Worm (Caenorhabditis elegans): ENCODE results near the gene uaf-2.
"Not testable (repeated sequence)": the region's sequence is repeated elsewhere in the genome, so short reads cannot be mapped to it uniquely, and the experiment has no call there.

Gene uaf-2

DNA sequence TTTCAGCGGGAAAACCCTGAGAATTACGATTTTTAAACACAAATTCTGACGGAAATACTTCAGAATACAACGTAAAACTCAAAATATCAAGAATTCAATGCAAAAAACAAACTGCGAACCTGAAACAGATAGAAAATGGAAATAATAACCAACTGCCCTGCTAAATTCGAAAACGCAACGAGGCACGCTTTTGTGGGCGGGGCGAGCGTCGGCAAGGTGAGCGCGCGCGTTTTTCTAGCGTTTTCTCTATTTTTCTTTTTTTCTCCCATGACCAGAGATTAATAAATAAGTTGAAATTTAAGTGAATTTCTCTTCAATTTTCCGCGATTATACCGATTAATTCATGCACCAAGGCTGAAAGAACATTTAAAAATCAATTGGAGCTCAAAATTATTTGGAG, at the start of gene uaf-2:
Gene uaf-2, minus strand, starts transcription at position 183 of the 400 bp plus-strand sequence.
- TF ChIP-seq nhr-25 (tag; optimal IDR thresholded peaks at IDR 0.05) (no peak), nhr-129 (tag; optimal IDR thresholded peaks at IDR 0.05) (peak; percentile 22), crh-2 (tag; optimal IDR thresholded peaks at IDR 0.05) (peak; percentile 6), unc-39 (tag; optimal IDR thresholded peaks at IDR 0.05) (no peak), unc-55 (GFP tag; optimal IDR thresholded peaks at IDR 0.05) (peak; percentile 54), lin-39 (tag; optimal IDR thresholded peaks at IDR 0.05) (no peak), gmeb-1 (tag; optimal IDR thresholded peaks at IDR 0.05) (peak; percentile 10), sma-3 (GFP tag; optimal IDR thresholded peaks at IDR 0.05) (peak; percentile 36), elt-3 (tag; optimal IDR thresholded peaks at IDR 0.05) (no peak), egl-27 (tag; optimal IDR thresholded peaks at IDR 0.05) (no peak), C34F6.9 (tag; optimal IDR thresholded peaks at IDR 0.05) (peak; percentile 22)

DNA sequence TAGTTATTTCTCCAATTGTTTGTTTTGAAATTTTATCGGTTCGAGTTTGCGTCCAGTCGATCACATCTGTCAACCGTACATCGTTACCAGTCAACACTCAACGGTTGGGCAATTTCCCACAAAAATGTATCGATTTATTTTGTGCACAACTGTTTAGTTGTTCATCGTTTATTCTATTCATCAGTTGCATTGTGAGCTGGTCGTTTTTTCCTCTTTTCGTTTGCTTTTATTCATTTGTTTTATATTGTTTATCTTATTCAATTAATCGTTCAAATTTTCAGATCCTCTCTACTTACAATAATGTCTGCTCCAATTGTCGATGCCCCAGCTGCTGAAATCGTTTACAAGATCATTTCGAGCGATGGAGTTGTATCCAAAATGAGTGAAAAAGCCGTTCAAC, 48.4 kb upstream of the uaf-2 start, which contains the start of gene skr-12:
Gene skr-12, plus strand, starts transcription at position 301 of the 400 bp plus-strand sequence.
- TF ChIP-seq unc-55 (GFP tag; optimal IDR thresholded peaks at IDR 0.05) = no peak
- TF ChIP-seq R02D3.7 (tag; optimal IDR thresholded peaks at IDR 0.05) = no peak
- no peak for TF ChIP-seq sma-3 (GFP tag; optimal IDR thresholded peaks at IDR 0.05)
- no peak for TF ChIP-seq unc-39 (tag; optimal IDR thresholded peaks at IDR 0.05)
- TF ChIP-seq gmeb-1 (tag; optimal IDR thresholded peaks at IDR 0.05) = no peak
- TF ChIP-seq ztf-1 (GFP tag; conservative IDR thresholded peaks at IDR 0.05) = no peak
- TF ChIP-seq sma-9 (GFP tag; optimal IDR thresholded peaks at IDR 0.05) = no peak
- no peak for TF ChIP-seq sma-9 (tag; optimal IDR thresholded peaks at IDR 0.05)
- TF ChIP-seq egl-27 (tag; optimal IDR thresholded peaks at IDR 0.05) = no peak
- TF ChIP-seq ZK546.5 (tag; optimal IDR thresholded peaks at IDR 0.05) = no peak
- TF ChIP-seq mbf-1 (tag; optimal IDR thresholded peaks at IDR 0.05) = no peak
- TF ChIP-seq peb-1 (tag; optimal IDR thresholded peaks at IDR 0.05) = no peak
- TF ChIP-seq nhr-23 (tag; optimal IDR thresholded peaks at IDR 0.05) = no peak
- TF ChIP-seq ztf-4 (tag; optimal IDR thresholded peaks at IDR 0.05) = no peak
- TF ChIP-seq sem-4 (tag; optimal IDR thresholded peaks at IDR 0.05) = no peak
- TF ChIP-seq unc-62 (GFP tag; optimal IDR thresholded peaks at IDR 0.05) = no peak
- TF ChIP-seq blmp-1 (tag; optimal IDR thresholded peaks at IDR 0.05; ENCODE audit: insufficient read depth) = no peak
- TF ChIP-seq nhr-129 (tag; optimal IDR thresholded peaks at IDR 0.05) = no peak
- no peak for TF ChIP-seq ceh-82 (tag; optimal IDR thresholded peaks at IDR 0.05)
- TF ChIP-seq ceh-16 (tag; optimal IDR thresholded peaks at IDR 0.05) = no peak

DNA sequence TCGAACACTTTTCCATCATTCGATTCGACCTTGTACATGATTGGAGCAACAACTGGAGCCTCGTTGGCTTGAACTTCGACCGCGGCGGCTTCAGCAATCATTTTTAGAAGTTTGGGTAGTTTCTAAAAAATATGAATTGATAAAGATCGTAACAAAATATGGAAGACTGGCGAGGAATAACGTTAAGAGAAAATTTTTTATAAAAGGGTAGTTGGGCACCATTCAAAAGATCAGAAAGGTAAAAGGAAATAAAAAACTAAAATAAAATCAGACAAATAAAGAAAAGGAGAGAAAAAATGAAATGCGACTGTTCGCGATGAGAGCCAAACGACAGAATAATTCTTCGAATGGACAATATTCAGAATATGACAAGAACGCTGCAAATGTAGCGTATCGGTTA, 47.2 kb upstream of the uaf-2 start, which contains the start of gene skr-8:
Gene skr-8, minus strand, starts transcription at position 101 of the 400 bp plus-strand sequence.
- TF ChIP-seq nhr-237 (tag; optimal IDR thresholded peaks at IDR 0.05); nhr-77 (tag; optimal IDR thresholded peaks at IDR 0.05); Y55F3AM.14 (GFP tag; optimal IDR thresholded peaks at IDR 0.05): not testable (repeated sequence)

DNA sequence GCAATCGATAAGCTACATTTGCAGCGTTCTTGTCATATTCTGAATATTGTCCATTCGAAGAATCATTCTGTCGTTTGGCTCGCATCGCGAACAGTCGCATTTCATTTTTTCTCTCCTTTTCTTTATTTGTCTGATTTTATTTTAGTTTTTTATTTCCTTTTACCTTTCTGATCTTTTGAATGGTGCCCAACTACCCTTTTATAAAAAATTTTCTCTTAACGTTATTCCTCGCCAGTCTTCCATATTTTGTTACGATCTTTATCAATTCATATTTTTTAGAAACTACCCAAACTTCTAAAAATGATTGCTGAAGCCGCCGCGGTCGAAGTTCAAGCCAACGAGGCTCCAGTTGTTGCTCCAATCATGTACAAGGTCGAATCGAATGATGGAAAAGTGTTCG, 44.7 kb upstream of the uaf-2 start, which contains the start of gene skr-9:
Gene skr-9, plus strand, starts transcription at position 301 of the 400 bp plus-strand sequence.
- TF ChIP-seq nhr-77, fos-1, nhr-25 (tag; optimal IDR thresholded peaks at IDR 0.05): not testable (repeated sequence)

DNA sequence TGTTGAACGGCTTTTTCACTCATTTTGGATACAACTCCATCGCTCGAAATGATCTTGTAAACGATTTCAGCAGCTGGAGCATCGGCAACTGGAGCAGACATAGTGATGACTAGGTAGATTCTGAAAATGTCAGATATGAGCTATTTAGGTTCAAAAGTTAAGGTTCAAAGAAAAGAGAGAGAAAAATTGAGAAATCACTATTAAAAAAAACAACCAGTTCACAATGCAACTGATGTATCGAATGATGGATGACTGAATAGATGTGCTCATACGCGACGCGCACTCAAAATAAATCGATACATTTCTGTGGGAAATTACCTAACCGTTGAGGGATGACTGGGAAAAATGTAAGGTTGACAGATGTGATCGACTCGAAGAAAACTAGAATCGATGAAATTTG, 43.9 kb upstream of the uaf-2 start, which contains the start of gene skr-13:
Gene skr-13, minus strand, starts transcription at position 101 of the 400 bp plus-strand sequence.
- TF ChIP-seq nhr-6 (tag; optimal IDR thresholded peaks at IDR 0.05) (no peak), unc-39 (tag; optimal IDR thresholded peaks at IDR 0.05) (no peak), C34F6.9 (tag; optimal IDR thresholded peaks at IDR 0.05) (no peak), sem-4 (tag; optimal IDR thresholded peaks at IDR 0.05) (no peak), mdl-1 (tag; optimal IDR thresholded peaks at IDR 0.05) (no peak)

DNA sequence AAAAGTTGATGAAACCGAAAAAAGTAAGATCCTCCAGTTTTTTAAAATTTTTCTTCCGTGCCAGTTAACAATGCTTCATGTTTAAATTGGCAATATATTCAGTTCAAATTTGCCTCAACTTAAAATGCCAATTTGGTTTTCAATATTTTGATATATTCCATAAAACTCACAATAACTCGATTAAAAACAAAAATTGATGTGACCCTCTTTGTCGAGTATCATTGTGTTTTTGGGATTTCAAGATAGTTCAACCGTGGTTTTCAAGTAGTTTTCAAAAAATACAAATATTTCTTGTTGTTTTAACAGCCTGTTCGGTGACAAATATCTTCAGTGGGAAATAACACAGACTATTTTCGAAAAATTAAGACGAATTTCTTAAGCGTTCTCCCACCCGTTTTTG, 34.4 kb upstream of the uaf-2 start:
- TF ChIP-seq C34F6.9 (tag; optimal IDR thresholded peaks at IDR 0.05) (no peak), mbf-1 (tag; optimal IDR thresholded peaks at IDR 0.05) (no peak), ama-1 (optimal IDR thresholded peaks at IDR 0.05) (no peak), mab-5 (tag; optimal IDR thresholded peaks at IDR 0.05) (no peak), alr-1 (tag; optimal IDR thresholded peaks at IDR 0.05) (no peak), nhr-237 (tag; optimal IDR thresholded peaks at IDR 0.05) (no peak), nhr-23 (tag; optimal IDR thresholded peaks at IDR 0.05) (no peak), ceh-16 (tag; optimal IDR thresholded peaks at IDR 0.05) (no peak), sma-9 (GFP tag; optimal IDR thresholded peaks at IDR 0.05) (no peak), sma-9 (tag; optimal IDR thresholded peaks at IDR 0.05) (no peak), ztf-1 (GFP tag; conservative IDR thresholded peaks at IDR 0.05) (no peak), aly-2 (tag; optimal IDR thresholded peaks at IDR 0.05) (no peak), Y55F3AM.14 (GFP tag; optimal IDR thresholded peaks at IDR 0.05) (no peak)
